Worm (Caenorhabditis elegans) whole organism, L4/young adult: ENCODE measurements around the gene pxf-1.

Experiments
- W03F9.2 ChIP-seq: fragments of 150-350 bp; optimal IDR thresholded peaks from 2 replicates; lab custom pipeline; 2014; ENCODE audit warnings: missing biosample characterization, missing genetic modification characterization
- dao-5 ChIP-seq: sonication (generic microtip); optimal IDR thresholded peaks from 2 replicates; lab custom pipeline; 2016; ENCODE audit warnings: missing genotype, missing genetic modification characterization, moderate library complexity, missing compliant biosample characterization
- him-1 ChIP-seq: sonication (generic microtip); optimal IDR thresholded peaks from 2 replicates; lab custom pipeline; 2016; ENCODE audit warnings: missing genotype, missing genetic modification reagents, missing genetic modification characterization, missing compliant biosample characterization

DNA sequence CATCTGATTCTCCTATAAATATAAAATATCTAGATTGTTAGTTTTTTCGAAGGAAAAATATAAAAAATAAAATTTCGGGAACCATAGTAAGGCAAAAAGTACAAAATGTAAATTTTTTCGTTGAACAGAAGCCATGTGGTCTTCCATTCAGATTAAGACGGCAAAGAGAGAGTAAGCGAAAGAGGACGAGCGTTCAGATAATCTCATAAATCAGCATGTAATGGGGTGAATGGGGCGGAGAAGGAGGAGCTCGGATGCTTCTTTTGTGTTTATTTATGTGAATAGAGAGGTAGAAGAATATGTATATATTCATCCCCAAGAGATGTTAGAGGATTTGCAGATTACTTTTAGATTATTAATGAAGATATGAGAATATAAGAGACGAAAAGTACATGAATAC, at the start of gene pxf-1:
- no peak for TF ChIP-seq him-1 (tag; lab: Kevin White, UChicago)
- no peak for TF ChIP-seq dao-5 (tag; lab: Kevin White, UChicago)
- no peak for TF ChIP-seq W03F9.2 (tag; lab: Kevin White, UChicago)
